Worm (Caenorhabditis elegans): ENCODE results near the gene ace-3.

ce11 chrII:14226175-14226574 is 20.7 kb downstream of the ace-3 start, which contains the start of gene Y48B6A.13:
- TF ChIP-seq W03F9.2 (tag; optimal IDR thresholded peaks at IDR 0.05), result no peak
- TF ChIP-seq dao-5 (tag; optimal IDR thresholded peaks at IDR 0.05), result no peak
